Fruit fly (Drosophila melanogaster) whole organism, embryonic: ENCODE measurements around the gene CG4783.

Source experiments
- Awh ChIP-seq: fragments of 200-800 bp; sonication (Bioruptor generic); IDR thresholded peaks from 2 replicates; pipeline ENCODE4, ENCODE4 v1.3.6; 2022; ENCODE audit warnings: missing biosample characterization, missing genetic modification characterization
- B-H2 ChIP-seq: fragments of 200-800 bp; sonication (Bioruptor generic); optimal IDR thresholded peaks from 2 replicates; lab custom pipeline; 2018; ENCODE audit warnings: missing biosample characterization, mild to moderate bottlenecking, missing genetic modification characterization
- CG10274 ChIP-seq: fragments of 200-800 bp; sonication (Bioruptor generic); optimal IDR thresholded peaks from 3 replicates; lab custom pipeline; 2017; ENCODE audit warnings: missing biosample characterization, mild to moderate bottlenecking, missing genetic modification characterization
- CG10654 ChIP-seq: fragments of 200-800 bp; sonication (Bioruptor generic); optimal IDR thresholded peaks from 2 replicates; lab custom pipeline; 2016; ENCODE audit warnings: missing biosample characterization, missing genetic modification characterization
- CG11085 ChIP-seq: fragments of 200-800 bp; sonication (Bioruptor generic); IDR thresholded peaks from 2 replicates; pipeline ENCODE4 v1.3.6; 2022; ENCODE audit warnings: missing biosample characterization, missing genetic modification characterization
- CG11560 ChIP-seq: fragments of 200-800 bp; sonication (Bioruptor generic); IDR thresholded peaks from 3 replicates; pipeline ENCODE4 v1.3.6; 2022; ENCODE audit warnings: missing biosample characterization, missing genetic modification characterization
- CG11723 ChIP-seq: fragments of 200-800 bp; sonication (Bioruptor generic); optimal IDR thresholded peaks from 2 replicates; lab custom pipeline; 2017; ENCODE audit warnings: missing biosample characterization, mild to moderate bottlenecking, missing genetic modification characterization
- CG12104 ChIP-seq: fragments of 200-800 bp; sonication (Bioruptor generic); optimal IDR thresholded peaks from 3 replicates; lab custom pipeline; 2016; ENCODE audit warnings: missing biosample characterization, missing genetic modification characterization
- CG13424 ChIP-seq: fragments of 200-800 bp; sonication (Bioruptor generic); optimal IDR thresholded peaks from 2 replicates; lab custom pipeline; 2019; ENCODE audit warnings: missing biosample characterization, mild to moderate bottlenecking, missing genetic modification characterization, moderate library complexity
- CG14965 ChIP-seq: fragments of 200-800 bp; sonication (Bioruptor generic); optimal IDR thresholded peaks from 2 replicates; lab custom pipeline; 2016; ENCODE audit warnings: missing biosample characterization, missing genetic modification characterization, borderline replicate concordance
- CG15011 ChIP-seq: fragments of 200-800 bp; sonication (Bioruptor generic); optimal IDR thresholded peaks from 3 replicates; lab custom pipeline; 2018; ENCODE audit warnings: missing biosample characterization, mild to moderate bottlenecking, missing genetic modification characterization
- CG1603 ChIP-seq: fragments of 200-800 bp; sonication (Bioruptor generic); optimal IDR thresholded peaks from 2 replicates; lab custom pipeline; 2019; ENCODE audit warnings: missing biosample characterization, mild to moderate bottlenecking, missing genetic modification characterization, moderate library complexity
- CG16815 ChIP-seq: fragments of 200-800 bp; sonication (Bioruptor generic); optimal IDR thresholded peaks from 3 replicates; lab custom pipeline; 2017; ENCODE audit warnings: missing biosample characterization, mild to moderate bottlenecking, missing genetic modification characterization
- CG17361 ChIP-seq: fragments of 200-800 bp; sonication (Bioruptor generic); IDR thresholded peaks from 3 replicates; pipeline ENCODE4 v1.3.6; 2022; ENCODE audit warnings: missing biosample characterization, missing genetic modification characterization
- CG18011 ChIP-seq: fragments of 200-800 bp; sonication (Bioruptor generic); optimal IDR thresholded peaks from 2 replicates; lab custom pipeline; 2017; ENCODE audit warnings: missing biosample characterization, missing genetic modification characterization, mild to moderate bottlenecking, moderate library complexity, missing genotype
- CG18619 ChIP-seq: fragments of 200-800 bp; sonication (Bioruptor generic); optimal IDR thresholded peaks from 3 replicates; lab custom pipeline; 2017; ENCODE audit warnings: missing biosample characterization, mild to moderate bottlenecking, missing genetic modification characterization
- CG34224 ChIP-seq: fragments of 200-800 bp; sonication (Bioruptor generic); IDR thresholded peaks from 3 replicates; pipeline ENCODE4 v1.3.6; 2022; ENCODE audit warnings: missing biosample characterization, missing genetic modification characterization; ENCODE audit not compliant: partially characterized antibody
- CG42726 ChIP-seq: fragments of 200-800 bp; sonication (Bioruptor generic); IDR thresholded peaks from 2 replicates; pipeline ENCODE4 v1.3.6; 2022; ENCODE audit warnings: missing biosample characterization, missing genetic modification characterization; ENCODE audit not compliant: partially characterized antibody
- CG4282 ChIP-seq: fragments of 200-800 bp; sonication (Bioruptor generic); optimal IDR thresholded peaks from 2 replicates; lab custom pipeline; 2016; ENCODE audit warnings: missing biosample characterization, missing genetic modification characterization
- CG4617 ChIP-seq: fragments of 200-800 bp; sonication (Bioruptor generic); optimal IDR thresholded peaks from 3 replicates; lab custom pipeline; 2016; ENCODE audit warnings: missing biosample characterization, missing genetic modification characterization, borderline replicate concordance
- CG4730 ChIP-seq: fragments of 200-800 bp; sonication (Bioruptor generic); IDR thresholded peaks from 2 replicates; pipeline ENCODE4 v1.3.6; 2022; ENCODE audit warnings: missing biosample characterization, missing genetic modification characterization
- CG8478 ChIP-seq: fragments of >200 bp; optimal IDR thresholded peaks from 2 replicates; lab custom pipeline; 2018
- E2f1 ChIP-seq: fragments of 200-800 bp; sonication (Bioruptor generic); IDR thresholded peaks from 2 replicates; pipeline ENCODE4 v1.3.6; 2022; ENCODE audit warnings: missing biosample characterization, missing genetic modification characterization
- E2f2 ChIP-seq: fragments of 200-800 bp; sonication (Bioruptor generic); IDR thresholded peaks from 2 replicates; pipeline ENCODE4 v1.3.6; 2022; ENCODE audit warnings: missing biosample characterization, missing genetic modification characterization
- Elba2 ChIP-seq: fragments of 200-800 bp; sonication (Bioruptor generic); optimal IDR thresholded peaks from 3 replicates; lab custom pipeline; 2016; ENCODE audit warnings: missing biosample characterization, missing genetic modification characterization
- Hmx ChIP-seq: fragments of 200-800 bp; sonication (Bioruptor generic); optimal IDR thresholded peaks from 2 replicates; lab custom pipeline; 2016; ENCODE audit warnings: missing biosample characterization, missing genetic modification characterization
- Mes4 ChIP-seq: fragments of 200-800 bp; sonication (Bioruptor generic); optimal IDR thresholded peaks from 2 replicates; lab custom pipeline; 2016; ENCODE audit warnings: missing biosample characterization, missing genetic modification characterization
- Rfx ChIP-seq: fragments of 200-800 bp; sonication (Bioruptor generic); IDR thresholded peaks from 2 replicates; pipeline ENCODE4 v1.3.6; 2022; ENCODE audit warnings: missing biosample characterization, missing genetic modification characterization
- TFAM ChIP-seq: fragments of 200-800 bp; sonication (Bioruptor generic); optimal IDR thresholded peaks from 2 replicates; lab custom pipeline; 2017; ENCODE audit warnings: missing biosample characterization, missing genetic modification characterization, inconsistent platforms
- Trl ChIP-seq, 3 experiments: fragments of >200 bp in 2 of 3; fragments of 200-800 bp in 1 of 3; sonication (Bioruptor generic) in 1 of 3; optimal IDR thresholded peaks; 2 replicates in 1 of 3; 3 replicates in 2 of 3; lab custom pipeline; 2016 to 2017; ENCODE audit warnings: missing biosample characterization in 1 of 3, missing genetic modification characterization in 1 of 3
- aop ChIP-seq: fragments of 200-800 bp; sonication (Bioruptor generic); IDR thresholded peaks from 2 replicates; pipeline ENCODE4 v1.3.6; 2022; ENCODE audit warnings: missing biosample characterization, missing genetic modification characterization
- ase ChIP-seq: fragments of 200-800 bp; sonication (Bioruptor generic); IDR thresholded peaks from 3 replicates; pipeline ENCODE4 v1.3.6; 2022; ENCODE audit warnings: missing biosample characterization, missing genetic modification characterization
- ash1 ChIP-seq: fragments of 200-800 bp; sonication (Bioruptor generic); optimal IDR thresholded peaks from 2 replicates; lab custom pipeline; 2018; ENCODE audit warnings: missing biosample characterization, mild to moderate bottlenecking, missing genetic modification characterization
- cg ChIP-seq: fragments of 200-800 bp; sonication (Bioruptor generic); optimal IDR thresholded peaks from 3 replicates; lab custom pipeline; 2019; ENCODE audit warnings: missing biosample characterization, mild to moderate bottlenecking, missing genetic modification characterization, moderate library complexity
- crc ChIP-seq: fragments of 200-800 bp; sonication (Bioruptor generic); optimal IDR thresholded peaks from 2 replicates; lab custom pipeline; 2016; ENCODE audit warnings: missing biosample characterization, missing genetic modification characterization
- emc ChIP-seq: fragments of 200-800 bp; sonication (Bioruptor generic); optimal IDR thresholded peaks from 2 replicates; lab custom pipeline; 2016; ENCODE audit warnings: missing biosample characterization, missing genetic modification characterization
- eyg ChIP-seq: fragments of 200-800 bp; sonication (Bioruptor generic); optimal IDR thresholded peaks from 3 replicates; lab custom pipeline; 2016; ENCODE audit warnings: missing biosample characterization, missing genetic modification characterization
- gsb ChIP-seq: fragments of 200-800 bp; sonication (Bioruptor generic); IDR thresholded peaks from 2 replicates; pipeline ENCODE4 v1.3.6; 2022; ENCODE audit warnings: missing biosample characterization, missing genetic modification characterization
- lov ChIP-seq, 2 experiments: fragments of 200-800 bp in 1 of 2; fragments of >200 bp in 1 of 2; sonication (Bioruptor generic) in 1 of 2; IDR thresholded peaks in 1 of 2; optimal IDR thresholded peaks in 1 of 2; 2 replicates in 1 of 2; 3 replicates in 1 of 2; pipeline versions ENCODE4 v1.3.6 to Lab custom; 2017 to 2022; ENCODE audit warnings: missing biosample characterization in 1 of 2, missing genetic modification characterization in 1 of 2
- pnt ChIP-seq: fragments of 200-800 bp; sonication (Bioruptor generic); optimal IDR thresholded peaks from 3 replicates; lab custom pipeline; 2016; ENCODE audit warnings: missing biosample characterization, missing genetic modification characterization
- sc ChIP-seq, 3 experiments: fragments of >200 bp in 2 of 3; fragments of 200-800 bp in 1 of 3; sonication (Bioruptor generic) in 1 of 3; optimal IDR thresholded peaks; 2 replicates in 2 of 3; 3 replicates in 1 of 3; lab custom pipeline; 2017; ENCODE audit warnings: mild to moderate bottlenecking in 1 of 3, missing biosample characterization in 1 of 3, missing genetic modification characterization in 1 of 3, missing genetic modification reagents in 1 of 3
- sim ChIP-seq: fragments of 200-800 bp; sonication (Bioruptor generic); IDR thresholded peaks from 2 replicates; pipeline ENCODE4 v1.3.6; 2022; ENCODE audit warnings: missing biosample characterization, missing genetic modification characterization
- sob ChIP-seq: fragments of 200-800 bp; sonication (Bioruptor generic); IDR thresholded peaks from 2 replicates; pipeline ENCODE4 v1.3.6; 2022; ENCODE audit warnings: missing biosample characterization, missing genetic modification characterization
- sug ChIP-seq: fragments of 200-800 bp; optimal IDR thresholded peaks from 2 replicates; lab custom pipeline; 2019; ENCODE audit warnings: missing biosample characterization, mild to moderate bottlenecking, missing genetic modification characterization, moderate library complexity
- tin ChIP-seq: fragments of 200-800 bp; sonication (Bioruptor generic); optimal IDR thresholded peaks from 3 replicates; lab custom pipeline; 2016; ENCODE audit warnings: missing biosample characterization, missing genetic modification characterization
- tll ChIP-seq, 2 experiments: fragments of 200-800 bp in 1 of 2; fragments of >200 bp in 1 of 2; sonication (Bioruptor generic) in 1 of 2; optimal IDR thresholded peaks; 2 replicates each; lab custom pipeline; 2017 to 2019; ENCODE audit warnings: missing biosample characterization in 2 of 2, missing genetic modification characterization in 2 of 2, mild to moderate bottlenecking in 1 of 2, moderate library complexity in 1 of 2
- tup ChIP-seq: fragments of 200-800 bp; sonication (Bioruptor generic); optimal IDR thresholded peaks from 2 replicates; lab custom pipeline; 2016; ENCODE audit warnings: missing biosample characterization, mild to moderate bottlenecking, missing genetic modification characterization, moderate library complexity
- vvl ChIP-seq: fragments of 200-800 bp; sonication (Bioruptor generic); IDR thresholded peaks from 2 replicates; pipeline ENCODE4 v1.3.6; 2022; ENCODE audit warnings: missing biosample characterization, missing genetic modification characterization
- wor ChIP-seq: fragments of 200-800 bp; sonication (Bioruptor generic); IDR thresholded peaks from 2 replicates; pipeline ENCODE4 v1.3.6; 2022; ENCODE audit warnings: missing biosample characterization, missing genetic modification characterization
- z ChIP-seq: fragments of 200-800 bp; sonication (Bioruptor generic); IDR thresholded peaks from 3 replicates; pipeline ENCODE4 v1.3.6; 2022; ENCODE audit warnings: missing biosample characterization, missing genetic modification characterization

CG4783 gene

DNA sequence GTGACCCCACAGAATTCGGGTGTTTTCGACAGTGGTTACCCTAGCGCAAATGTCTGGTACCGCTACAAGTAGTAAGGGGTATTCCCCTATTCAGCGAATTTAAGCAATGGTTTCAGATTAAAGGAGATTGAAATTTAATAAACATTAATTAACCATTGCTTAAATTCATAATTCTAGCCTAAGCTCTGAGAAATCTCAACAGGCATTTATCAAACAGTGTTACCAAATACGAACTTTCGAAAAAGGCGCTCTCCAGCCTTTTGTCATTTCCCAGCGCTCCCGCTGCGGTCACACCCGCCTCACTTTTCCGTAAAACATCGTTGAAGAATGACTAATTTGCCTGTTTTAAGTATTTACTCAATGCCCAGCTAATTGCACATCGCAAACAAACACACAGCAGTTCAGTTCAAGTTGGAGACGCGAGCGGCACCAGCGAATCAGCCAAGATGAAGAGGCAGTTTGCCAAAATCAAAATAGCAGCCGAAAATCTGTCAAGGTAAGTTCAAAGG, 43.3 kb upstream of the CG4783 start, which contains the start of the genes Surf6 and RhoGAP92B (continued):
- TF ChIP-seq gsb (no peak), pnt (GFP tag; lab: Kevin White, UChicago) (no peak), TFAM (GFP tag; lab: Kevin White, UChicago) (no peak), CG34224 (GFP tag; lab: Robert Waterston, UW) (no peak), CG42726 (no peak; the same call in 1 of the 2 replicates), sim (GFP tag; lab: Robert Waterston, UW) (0 out of 2 replicates have a peak, but pooled peaks have one; percentile 8), crc (GFP tag; lab: Kevin White, UChicago) (peak; percentile 22), CG1603 (tag; lab: Kevin White, UChicago) (peak; percentile 85), sug (peak; percentile 69), lov (optimal IDR thresholded peaks at IDR 0.05; lab: Kevin White, UChicago) (no peak), lov (GFP tag; IDR thresholded peaks at IDR 0.05; lab: Robert Waterston, UW) (no peak), CG16815 (GFP tag; lab: Kevin White, UChicago) (no peak), CG8478 (no peak), CG4617 (GFP tag; lab: Kevin White, UChicago) (peak; percentile 79), CG14965 (GFP tag; lab: Kevin White, UChicago) (no peak), cg (GFP tag; lab: Kevin White, UChicago) (peak; percentile 58), aop (GFP tag; lab: Robert Waterston, UW) (no peak), sob (GFP tag; lab: Robert Waterston, UW) (peak; percentile 65), eyg (GFP tag; lab: Kevin White, UChicago) (peak; percentile 43), E2f2 (peak; percentile 84), CG10654 (GFP tag; lab: Kevin White, UChicago) (peak; percentile 54), Elba2 (GFP tag; lab: Kevin White, UChicago) (peak; percentile 43), emc (GFP tag; lab: Kevin White, UChicago) (no peak), Awh (GFP tag; lab: Robert Waterston, UW) (no peak), CG18011 (GFP tag; lab: Kevin White, UChicago) (peak; percentile 28), wor (GFP tag; lab: Robert Waterston, UW) (no peak), B-H2 (GFP tag; lab: Kevin White, UChicago) (peak; percentile 33), CG15011 (GFP tag; lab: Kevin White, UChicago) (no peak), CG13424 (tag; lab: Kevin White, UChicago) (peak; percentile 61), ash1 (GFP tag; lab: Kevin White, UChicago) (no peak), CG12104 (GFP tag; lab: Kevin White, UChicago) (peak; percentile 38), CG11560 (tag; lab: Robert Waterston, UW) (no peak), ase (GFP tag; lab: Robert Waterston, UW) (no peak), vvl (GFP tag; lab: Robert Waterston, UW) (peak; percentile 62), Trl (optimal IDR thresholded peaks at IDR 0.05; lab: Kevin White, UChicago) (no peak), Trl (GFP tag; optimal IDR thresholded peaks at IDR 0.05; lab: Kevin White, UChicago) (peak; percentile 77)

DNA sequence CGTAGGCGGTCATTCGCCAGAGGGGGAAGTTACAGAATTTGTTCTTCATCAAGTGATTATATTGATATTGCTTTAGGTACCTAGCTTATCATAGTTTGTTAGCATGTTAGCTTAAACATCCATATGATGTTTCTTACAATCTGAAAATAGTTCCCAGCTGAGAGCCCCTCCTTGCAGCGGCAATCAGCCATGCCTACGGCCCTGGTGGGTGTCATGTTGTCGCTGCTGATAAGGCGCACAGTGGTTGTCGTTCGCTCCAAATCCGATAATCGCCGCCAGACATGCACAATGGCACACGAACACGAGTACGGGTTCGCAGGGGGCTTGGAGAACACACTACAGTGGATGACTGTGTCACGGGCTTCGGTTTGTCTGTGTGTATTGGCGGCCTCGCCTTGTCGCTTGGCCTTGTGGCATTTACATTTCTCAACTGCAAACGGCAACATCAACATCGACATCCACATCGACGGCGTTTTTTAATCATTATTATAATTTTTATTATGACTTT, 42.3 kb upstream of the CG4783 start:
- TF ChIP-seq Mes4 (GFP tag; lab: Kevin White, UChicago) (peak; percentile 59), z (GFP tag; lab: Robert Waterston, UW) (no peak), tin (GFP tag; lab: Kevin White, UChicago) (peak; percentile 61), Rfx (GFP tag; lab: Robert Waterston, UW) (peak; percentile 92), CG18619 (peak; percentile 78), CG11085 (no peak), CG10274 (peak; percentile 65), tup (GFP tag; lab: Kevin White, UChicago) (peak; percentile 47), tll (GFP tag; optimal IDR thresholded peaks at IDR 0.05; lab: Kevin White, UChicago) (no peak), CG4282 (GFP tag; lab: Kevin White, UChicago) (peak; percentile 69), Hmx (GFP tag; lab: Kevin White, UChicago) (no peak), CG4730 (GFP tag; lab: Robert Waterston, UW) (peak; percentile 80), CG11723 (peak; percentile 67), sc (optimal IDR thresholded peaks at IDR 0.05; lab: Kevin White, UChicago) (no peak), sc (GFP tag; optimal IDR thresholded peaks at IDR 0.05; lab: Kevin White, UChicago) (peak; percentile 48), CG17361 (peak; percentile 70), E2f1 (peak; percentile 78)
